Worm (Caenorhabditis elegans): ENCODE results near the gene hrpl-1.

The hrpl-1 gene

ce11 chrII:6917710-6918109 lies 19.2 kb downstream of the hrpl-1 start, which contains the start of gene B0252.11:
TSS of gene B0252.11 (minus strand) at chrII:6917810.
- TF ChIP-seq ceh-43 (GFP tag; optimal IDR thresholded peaks at IDR 0.05) (no peak), cnd-1 (tag; optimal IDR thresholded peaks at IDR 0.05) (no peak), nhr-237 (tag; optimal IDR thresholded peaks at IDR 0.05) (no peak), mls-2 (tag; optimal IDR thresholded peaks at IDR 0.05) (no peak), sptf-1 (tag; optimal IDR thresholded peaks at IDR 0.05) (no peak), tbx-8 (GFP tag; optimal IDR thresholded peaks at IDR 0.05) (no peak), ceh-83 (GFP tag; optimal IDR thresholded peaks at IDR 0.05) (no peak), lin-13 (tag; optimal IDR thresholded peaks at IDR 0.05) (no peak), pha-4 (tag; optimal IDR thresholded peaks at IDR 0.05) (no peak), snpc-4 (tag; optimal IDR thresholded peaks at IDR 0.05) (no peak), lin-32 (GFP tag; optimal IDR thresholded peaks at IDR 0.05) (no peak), bed-3 (GFP tag; optimal IDR thresholded peaks at IDR 0.05) (no peak), nhr-76 (tag; optimal IDR thresholded peaks at IDR 0.05) (no peak), unc-39 (tag; optimal IDR thresholded peaks at IDR 0.05) (no peak), unc-120 (tag; optimal IDR thresholded peaks at IDR 0.05; ENCODE audit: poor library complexity, severe bottlenecking) (no peak), unc-62 (GFP tag; optimal IDR thresholded peaks at IDR 0.05) (no peak), elt-1 (tag; optimal IDR thresholded peaks at IDR 0.05; ENCODE audit: borderline replicate concordance, insufficient read depth) (no peak), ceh-39 (tag; optimal IDR thresholded peaks at IDR 0.05) (no peak), nhr-2 (tag; optimal IDR thresholded peaks at IDR 0.05) (no peak), hlh-1 (tag; optimal IDR thresholded peaks at IDR 0.05) (no peak)

- TF ChIP-seq flh-1 (GFP tag; optimal IDR thresholded peaks at IDR 0.05) (no peak), snpc-4 (tag; optimal IDR thresholded peaks at IDR 0.05) (no peak), unc-39 (tag; optimal IDR thresholded peaks at IDR 0.05) (no peak)
These were observed 20.3 kb downstream of the hrpl-1 start, which contains the start of gene B0252.5 for ce11 chrII:6918862-6919261. TSS of gene B0252.5 (minus strand) at chrII:6918878.

ce11 chrII:6919363-6919851 lies 20.9 kb downstream of the hrpl-1 start, which contains the start of gene B0252.1:
TSS of gene B0252.1 (plus strand) at chrII:6919680.
- TF ChIP-seq nhr-2 (tag; optimal IDR thresholded peaks at IDR 0.05) (no peak), ceh-39 (tag; optimal IDR thresholded peaks at IDR 0.05) (no peak), unc-62 (GFP tag; optimal IDR thresholded peaks at IDR 0.05) (no peak), elt-3 (tag; optimal IDR thresholded peaks at IDR 0.05) (no peak), nhr-28 (tag; optimal IDR thresholded peaks at IDR 0.05) (no peak), ceh-83 (GFP tag; optimal IDR thresholded peaks at IDR 0.05) (no peak), sem-2 (GFP tag; optimal IDR thresholded peaks at IDR 0.05) (no peak), ham-2 (GFP tag; optimal IDR thresholded peaks at IDR 0.05) (no peak), lin-13 (tag; optimal IDR thresholded peaks at IDR 0.05) (no peak)

- TF ChIP-seq ztf-11 (tag; optimal IDR thresholded peaks at IDR 0.05) (no peak), ces-1 (GFP tag; optimal IDR thresholded peaks at IDR 0.05) (no peak), ceh-83 (GFP tag; optimal IDR thresholded peaks at IDR 0.05) (no peak), nhr-12 (tag; optimal IDR thresholded peaks at IDR 0.05) (no peak), unc-62 (GFP tag; optimal IDR thresholded peaks at IDR 0.05) (no peak), lsy-2 (tag; optimal IDR thresholded peaks at IDR 0.05) (peak; percentile 40), elt-3 (tag; optimal IDR thresholded peaks at IDR 0.05) (no peak), bed-3 (GFP tag; optimal IDR thresholded peaks at IDR 0.05) (no peak)
These were observed 25.3 kb downstream of the hrpl-1 start for ce11 chrII:6923792-6924191.

ce11 chrII:6926054-6926453 lies 27.5 kb downstream of the hrpl-1 start:
- TF ChIP-seq ham-2 (GFP tag; optimal IDR thresholded peaks at IDR 0.05) (peak; percentile 65), lin-13 (tag; optimal IDR thresholded peaks at IDR 0.05) (peak; percentile 27), zip-8 (tag; optimal IDR thresholded peaks at IDR 0.05) (peak; percentile 20), flh-1 (GFP tag; optimal IDR thresholded peaks at IDR 0.05) (no peak), mep-1 (tag; optimal IDR thresholded peaks at IDR 0.05) (no peak), ceh-39 (tag; optimal IDR thresholded peaks at IDR 0.05) (peak; percentile 62), unc-62 (GFP tag; optimal IDR thresholded peaks at IDR 0.05) (peak; percentile 27), pha-4 (tag; optimal IDR thresholded peaks at IDR 0.05) (peak; percentile 57), nhr-2 (tag; optimal IDR thresholded peaks at IDR 0.05) (peak; percentile 76)
